Worm (Caenorhabditis elegans): ENCODE measurements around the gene ddx-17.

The ddx-17 gene

ce11 chrV:14011427-14011826, 425 bp downstream of the ddx-17 start:
- TF ChIP-seq ceh-13 (GFP tag; optimal IDR thresholded peaks at IDR 0.05) (no peak), B0310.2 (tag; optimal IDR thresholded peaks at IDR 0.05) (no peak), scrt-1 (GFP tag; IDR thresholded peaks at IDR 0.05) (peak; percentile 38; the same call in 1 of the 2 replicates)

- no peak for TF ChIP-seq flt-1 (GFP tag; IDR thresholded peaks at IDR 0.05)
- no peak for TF ChIP-seq tbx-11 (GFP tag; IDR thresholded peaks at IDR 0.05)
- TF ChIP-seq hmbx-1 (tag; optimal IDR thresholded peaks at IDR 0.05) = no peak
- no peak for TF ChIP-seq hnd-1 (tag; optimal IDR thresholded peaks at IDR 0.05)
- no peak for TF ChIP-seq sea-1 (GFP tag; conservative IDR thresholded peaks at IDR 0.05)
- TF ChIP-seq hmg-4 (GFP tag; optimal IDR thresholded peaks at IDR 0.05) = no peak
- TF ChIP-seq ceh-13 (GFP tag; optimal IDR thresholded peaks at IDR 0.05) = no peak
These were observed 1.8 kb downstream of the ddx-17 start for ce11 chrV:14010021-14010420.

ce11 chrV:14008353-14008859, 3.4 kb downstream of the ddx-17 start:
- TF ChIP-seq ceh-13 (GFP tag; optimal IDR thresholded peaks at IDR 0.05) (no peak), ama-1 (optimal IDR thresholded peaks at IDR 0.05) (peak; percentile 35)

ce11 chrV:14006819-14007218, 5.0 kb downstream of the ddx-17 start:
- no peak for TF ChIP-seq ets-7 (tag; optimal IDR thresholded peaks at IDR 0.05)

ce11 chrV:14005812-14006211, 6.0 kb downstream of the ddx-17 start, which contains the start of gene ric-7:
ric-7 (minus strand) TSS chrV:14005912.
- peak; percentile 29; the same call in 1 of the 2 replicates for TF ChIP-seq tbx-11 (GFP tag; IDR thresholded peaks at IDR 0.05)
- TF ChIP-seq sea-1 (GFP tag; conservative IDR thresholded peaks at IDR 0.05) = no peak

- no peak for TF ChIP-seq ceh-36 (tag; optimal IDR thresholded peaks at IDR 0.05)
- TF ChIP-seq sea-1 (GFP tag; conservative IDR thresholded peaks at IDR 0.05) = no peak
- TF ChIP-seq tra-4 (tag; optimal IDR thresholded peaks at IDR 0.05) = no peak
- TF ChIP-seq F13C5.2 (tag; optimal IDR thresholded peaks at IDR 0.05) = no peak
These were observed 7.5 kb downstream of the ddx-17 start for ce11 chrV:14004342-14004741.

- TF ChIP-seq ama-1 (optimal IDR thresholded peaks at IDR 0.05) (no peak), hnd-1 (tag; optimal IDR thresholded peaks at IDR 0.05) (no peak), tbx-37 (GFP tag; conservative IDR thresholded peaks at IDR 0.05) (no peak), aly-1 (tag; optimal IDR thresholded peaks at IDR 0.05) (no peak), sea-1 (GFP tag; conservative IDR thresholded peaks at IDR 0.05) (no peak), tbx-11 (GFP tag; IDR thresholded peaks at IDR 0.05) (no peak), ceh-13 (GFP tag; optimal IDR thresholded peaks at IDR 0.05) (no peak), hmbx-1 (tag; optimal IDR thresholded peaks at IDR 0.05) (no peak), pes-1 (GFP tag; IDR thresholded peaks at IDR 0.05) (no peak), hmg-4 (GFP tag; optimal IDR thresholded peaks at IDR 0.05) (no peak), flt-1 (GFP tag; IDR thresholded peaks at IDR 0.05) (no peak), F13C5.2 (tag; optimal IDR thresholded peaks at IDR 0.05) (no peak), ets-7 (tag; optimal IDR thresholded peaks at IDR 0.05) (no peak), tra-4 (tag; optimal IDR thresholded peaks at IDR 0.05) (no peak)
These were observed 8.2 kb downstream of the ddx-17 start for ce11 chrV:14003587-14004156.

- TF ChIP-seq ceh-36 (tag; optimal IDR thresholded peaks at IDR 0.05) (no peak), flt-1 (GFP tag; IDR thresholded peaks at IDR 0.05) (no peak), scrt-1 (GFP tag; IDR thresholded peaks at IDR 0.05) (no peak), tbx-11 (GFP tag; IDR thresholded peaks at IDR 0.05) (no peak), hmbx-1 (tag; optimal IDR thresholded peaks at IDR 0.05) (no peak), pes-1 (GFP tag; IDR thresholded peaks at IDR 0.05) (no peak), hmg-4 (GFP tag; optimal IDR thresholded peaks at IDR 0.05) (no peak)
These were observed 9.4 kb downstream of the ddx-17 start for ce11 chrV:14002402-14002801.

- TF ChIP-seq aly-1 (tag; optimal IDR thresholded peaks at IDR 0.05) (no peak), scrt-1 (GFP tag; IDR thresholded peaks at IDR 0.05) (no peak), ceh-13 (GFP tag; optimal IDR thresholded peaks at IDR 0.05) (no peak), hnd-1 (tag; optimal IDR thresholded peaks at IDR 0.05) (no peak), ama-1 (optimal IDR thresholded peaks at IDR 0.05) (no peak), ets-7 (tag; optimal IDR thresholded peaks at IDR 0.05) (no peak), B0310.2 (tag; optimal IDR thresholded peaks at IDR 0.05) (no peak)
These were observed 9.9 kb downstream of the ddx-17 start for ce11 chrV:14001929-14002328.

- TF ChIP-seq B0310.2 (tag; optimal IDR thresholded peaks at IDR 0.05) = no peak
- no peak for TF ChIP-seq hmbx-1 (tag; optimal IDR thresholded peaks at IDR 0.05)
- TF ChIP-seq scrt-1 (GFP tag; IDR thresholded peaks at IDR 0.05) = no peak
- TF ChIP-seq tra-4 (tag; optimal IDR thresholded peaks at IDR 0.05) = no peak
These were observed 18.4 kb downstream of the ddx-17 start for ce11 chrV:13993478-13993877.
